Worm (Caenorhabditis elegans) whole organism, L1 larva: ENCODE results near the gene K06A4.6.

Experiments used
- egl-13 ChIP-seq: sonication (generic microtip); optimal IDR thresholded peaks from 2 replicates; lab custom pipeline; 2016; ENCODE audit warnings: missing genotype, missing genetic modification reagents, missing genetic modification characterization, missing compliant biosample characterization
- nhr-20 ChIP-seq: sonication (generic microtip); optimal IDR thresholded peaks from 2 replicates; lab custom pipeline; 2016; ENCODE audit warnings: mild to moderate bottlenecking, missing genetic modification characterization, missing compliant biosample characterization
- snpc-4 ChIP-seq: fragments of 150-350 bp; optimal IDR thresholded peaks from 2 replicates; lab custom pipeline; 2014; ENCODE audit warnings: missing biosample characterization, missing genetic modification characterization

DNA sequence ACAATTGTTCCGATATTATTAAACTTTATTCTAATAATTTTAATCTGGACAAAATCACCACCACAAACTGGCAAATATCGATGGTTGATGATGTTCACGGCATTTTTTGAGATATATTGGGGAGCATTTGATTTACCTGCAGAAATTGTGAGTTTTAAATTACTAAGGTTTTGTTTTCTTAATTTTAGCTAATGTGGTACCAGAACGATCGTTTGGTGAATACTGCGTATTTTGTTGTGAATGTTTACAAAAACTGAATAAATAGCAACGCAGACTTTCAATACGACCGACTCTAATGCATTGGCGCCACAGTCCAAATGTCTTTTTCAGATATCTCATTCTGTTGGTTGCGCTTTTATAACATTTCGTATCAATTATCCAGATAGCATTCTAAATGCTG lies 41.2 kb upstream of the K06A4.6 start:
- TF ChIP-seq snpc-4: no peak
- TF ChIP-seq nhr-20 (tag; lab: Kevin White, UChicago): no peak
- no peak for TF ChIP-seq egl-13 (tag; lab: Kevin White, UChicago)
